Worm (Caenorhabditis elegans) whole organism, young adult: ENCODE data around the gene K12H4.7.
A peak's percentile ranks its signal among the peaks of the same experiment; 100 is the strongest.

Experiments
- B0019.2 ChIP-seq: fragments of 200-800 bp; sonication (Bioruptor generic); conservative IDR thresholded peaks from 2 replicates; pipeline ENCODE4 v1.3.6; 2022; ENCODE audit warnings: missing genetic modification reagents, missing genetic modification characterization, missing compliant biosample characterization
- B0261.1 ChIP-seq: sonication (generic microtip); optimal IDR thresholded peaks from 2 replicates; lab custom pipeline; 2016; ENCODE audit warnings: mild to moderate bottlenecking, missing genetic modification characterization, moderate library complexity, missing compliant biosample characterization
- B0336.3 ChIP-seq: fragments of 200-800 bp; sonication (Bioruptor generic); IDR thresholded peaks from 2 replicates; pipeline ENCODE4 v1.3.6; 2022; ENCODE audit warnings: missing genetic modification characterization, missing compliant biosample characterization
- F10E7.11 ChIP-seq: sonication (generic microtip); optimal IDR thresholded peaks from 2 replicates; lab custom pipeline; 2017; ENCODE audit warnings: mild to moderate bottlenecking, missing genetic modification characterization, moderate library complexity, missing compliant biosample characterization
- F23B12.7 ChIP-seq: sonication (generic microtip); optimal IDR thresholded peaks from 2 replicates; lab custom pipeline; 2017; ENCODE audit warnings: missing genetic modification characterization, mild to moderate bottlenecking, missing compliant biosample characterization, antibody characterized with exemption, moderate library complexity; ENCODE audit not compliant: insufficient read depth
- F37B4.10 ChIP-seq: fragments of 200-800 bp; sonication (Bioruptor generic); IDR thresholded peaks from 2 replicates; pipeline ENCODE4 v1.3.6; 2022; ENCODE audit warnings: missing genetic modification characterization, missing compliant biosample characterization
- F57A8.1 ChIP-seq: fragments of 200-800 bp; sonication (Bioruptor generic); optimal IDR thresholded peaks from 2 replicates; lab custom pipeline; 2018; ENCODE audit warnings: mild to moderate bottlenecking, missing genetic modification characterization, moderate library complexity, missing compliant biosample characterization
- K11D2.4 ChIP-seq: fragments of 200-800 bp; sonication (Bioruptor generic); IDR thresholded peaks from 2 replicates; pipeline ENCODE4 v1.3.6; 2022; ENCODE audit warnings: missing genetic modification reagents, missing genetic modification characterization, missing compliant biosample characterization
- Y53G8AR.9 ChIP-seq: fragments of 200-800 bp; sonication (Bioruptor generic); conservative IDR thresholded peaks from 2 replicates; pipeline ENCODE4 v1.3.6; 2022; ENCODE audit warnings: missing genetic modification reagents, missing genetic modification characterization, missing compliant biosample characterization
- Y95B8A.8 ChIP-seq: fragments of 200-800 bp; sonication (Bioruptor generic); IDR thresholded peaks from 2 replicates; pipeline ENCODE4 v1.3.6; 2022; ENCODE audit warnings: missing genetic modification reagents, missing genetic modification characterization, missing compliant biosample characterization
- ZK185.1 ChIP-seq: sonication (generic microtip); optimal IDR thresholded peaks from 2 replicates; lab custom pipeline; 2016; ENCODE audit warnings: mild to moderate bottlenecking, missing genetic modification characterization, missing compliant biosample characterization; ENCODE audit not compliant: poor library complexity, severe bottlenecking
- akir-1 ChIP-seq: fragments of 200-800 bp; sonication (Bioruptor generic); optimal IDR thresholded peaks from 2 replicates; lab custom pipeline; 2018; ENCODE audit warnings: mild to moderate bottlenecking, missing genetic modification characterization, moderate library complexity, missing compliant biosample characterization
- ama-1 ChIP-seq, 3 experiments: fragments of 150-350 bp in 1 of 3; sonication (generic microtip) in 2 of 3; optimal IDR thresholded peaks; 2 replicates each; lab custom pipeline; 2014 to 2018; ENCODE audit warnings: missing biosample characterization in 2 of 3, missing genetic modification characterization in 2 of 3, missing genetic modification reagents in 2 of 3
- aptf-2 ChIP-seq: fragments of 200-800 bp; sonication (Bioruptor generic); conservative IDR thresholded peaks from 2 replicates; pipeline ENCODE4 v1.3.6; 2022; ENCODE audit warnings: missing genetic modification reagents, missing genetic modification characterization, missing compliant biosample characterization
- atf-7 ChIP-seq: sonication (generic microtip); optimal IDR thresholded peaks from 2 replicates; lab custom pipeline; 2017; ENCODE audit warnings: mild to moderate bottlenecking, missing genetic modification characterization, missing compliant biosample characterization
- attf-6 ChIP-seq: fragments of 200-800 bp; sonication (Bioruptor generic); IDR thresholded peaks from 2 replicates; pipeline ENCODE4 v1.3.6; 2022; ENCODE audit warnings: missing genetic modification reagents, missing genetic modification characterization, missing compliant biosample characterization
- bed-1 ChIP-seq: fragments of 200-800 bp; sonication (Bioruptor generic); IDR thresholded peaks from 2 replicates; pipeline ENCODE4 v1.3.6; 2022; ENCODE audit warnings: missing genetic modification reagents, missing genetic modification characterization, missing compliant biosample characterization
- bed-2 ChIP-seq: fragments of 200-800 bp; sonication (Bioruptor generic); IDR thresholded peaks from 2 replicates; pipeline ENCODE4 v1.3.6; 2022; ENCODE audit warnings: missing genetic modification reagents, missing genetic modification characterization, missing compliant biosample characterization
- cebp-1 ChIP-seq, 2 experiments: fragments of 200-800 bp in 1 of 2; sonication (Bioruptor generic) in 1 of 2; sonication (generic microtip) in 1 of 2; IDR thresholded peaks in 1 of 2; optimal IDR thresholded peaks in 1 of 2; 2 replicates each; pipeline versions ENCODE4 v1.3.6 to Lab custom; 2017 to 2022; ENCODE audit warnings: missing compliant biosample characterization in 2 of 2, missing genetic modification characterization in 2 of 2, mild to moderate bottlenecking in 1 of 2, missing genetic modification reagents in 1 of 2, moderate library complexity in 1 of 2
- cebp-2 ChIP-seq: fragments of 200-800 bp; sonication (Bioruptor generic); IDR thresholded peaks from 2 replicates; pipeline ENCODE4 v1.3.6; 2022; ENCODE audit warnings: missing genetic modification characterization, missing compliant biosample characterization
- ceh-27 ChIP-seq: fragments of 200-800 bp; sonication (Bioruptor generic); optimal IDR thresholded peaks from 2 replicates; lab custom pipeline; 2018; ENCODE audit warnings: mild to moderate bottlenecking, missing genetic modification characterization, moderate library complexity, missing compliant biosample characterization
- ceh-40 ChIP-seq: fragments of 200-800 bp; sonication (Bioruptor generic); IDR thresholded peaks from 2 replicates; pipeline ENCODE4 v1.3.6; 2022; ENCODE audit warnings: missing genetic modification characterization, missing compliant biosample characterization
- dox-1 ChIP-seq: fragments of 200-800 bp; sonication (Bioruptor generic); IDR thresholded peaks from 2 replicates; pipeline ENCODE4 v1.3.6; 2022; ENCODE audit warnings: missing genetic modification reagents, missing genetic modification characterization, missing compliant biosample characterization
- dpl-1 ChIP-seq: fragments of 150-350 bp; optimal IDR thresholded peaks from 2 replicates; lab custom pipeline; 2014; ENCODE audit warnings: missing biosample characterization, missing genetic modification reagents, missing genetic modification characterization
- efl-1 ChIP-seq: fragments of 150-350 bp; optimal IDR thresholded peaks from 2 replicates; lab custom pipeline; 2014; ENCODE audit warnings: missing biosample characterization, missing genetic modification reagents, missing genetic modification characterization
- fkh-3 ChIP-seq: sonication (generic microtip); optimal IDR thresholded peaks from 2 replicates; lab custom pipeline; 2016; ENCODE audit warnings: mild to moderate bottlenecking, missing genetic modification characterization, missing compliant biosample characterization
- hlh-26 ChIP-seq: fragments of 200-800 bp; sonication (Bioruptor generic); conservative IDR thresholded peaks from 2 replicates; pipeline ENCODE4 v1.3.6; 2022; ENCODE audit warnings: missing genetic modification reagents, missing genetic modification characterization, missing compliant biosample characterization
- lin-26 ChIP-seq: fragments of 200-800 bp; sonication (Bioruptor generic); IDR thresholded peaks from 2 replicates; pipeline ENCODE4 v1.3.6; 2022; ENCODE audit warnings: missing genetic modification reagents, missing genetic modification characterization, missing compliant biosample characterization
- lsy-27 ChIP-seq: sonication (generic microtip); optimal IDR thresholded peaks from 2 replicates; lab custom pipeline; 2017; ENCODE audit warnings: missing genetic modification characterization, mild to moderate bottlenecking, missing compliant biosample characterization, antibody characterized with exemption, missing genotype, borderline replicate concordance; ENCODE audit not compliant: insufficient read depth
- madf-6 ChIP-seq: fragments of 200-800 bp; sonication (Bioruptor generic); IDR thresholded peaks from 2 replicates; pipeline ENCODE4 v1.3.6; 2022; ENCODE audit warnings: missing genetic modification reagents, missing genetic modification characterization, missing compliant biosample characterization
- madf-8 ChIP-seq: fragments of 200-800 bp; sonication (Bioruptor generic); conservative IDR thresholded peaks from 2 replicates; pipeline ENCODE4 v1.3.6; 2022; ENCODE audit warnings: missing genetic modification reagents, missing genetic modification characterization, missing compliant biosample characterization
- mcd-1 ChIP-seq: fragments of 200-800 bp; sonication (Bioruptor generic); IDR thresholded peaks from 2 replicates; pipeline ENCODE4 v1.3.6; 2022; ENCODE audit warnings: missing genetic modification reagents, missing genetic modification characterization, missing compliant biosample characterization
- mel-28 ChIP-seq: sonication (generic microtip); optimal IDR thresholded peaks from 2 replicates; lab custom pipeline; 2016; ENCODE audit warnings: borderline replicate concordance, mild to moderate bottlenecking, missing genetic modification characterization, missing compliant biosample characterization
- nfya-2 ChIP-seq: fragments of 200-800 bp; sonication (Bioruptor generic); IDR thresholded peaks from 2 replicates; pipeline ENCODE4 v1.3.6; 2022; ENCODE audit warnings: missing genetic modification reagents, missing genetic modification characterization, missing compliant biosample characterization
- nfyb-1 ChIP-seq: fragments of 200-800 bp; sonication (Bioruptor generic); IDR thresholded peaks from 2 replicates; pipeline ENCODE4 v1.3.6; 2022; ENCODE audit warnings: missing genetic modification reagents, missing genetic modification characterization, missing compliant biosample characterization
- nhr-179 ChIP-seq: sonication (generic microtip); optimal IDR thresholded peaks from 2 replicates; lab custom pipeline; 2016; ENCODE audit warnings: mild to moderate bottlenecking, missing genetic modification characterization, missing compliant biosample characterization
- nhr-27 ChIP-seq: fragments of 200-800 bp; sonication (Bioruptor generic); optimal IDR thresholded peaks from 2 replicates; lab custom pipeline; 2018; ENCODE audit warnings: mild to moderate bottlenecking, missing genetic modification characterization, moderate library complexity, missing compliant biosample characterization
- nhr-90 ChIP-seq: sonication (generic microtip); optimal IDR thresholded peaks from 2 replicates; lab custom pipeline; 2016; ENCODE audit warnings: missing genotype, mild to moderate bottlenecking, missing genetic modification characterization, missing compliant biosample characterization
- sdz-38 ChIP-seq: sonication (generic microtip); optimal IDR thresholded peaks from 2 replicates; lab custom pipeline; 2016; ENCODE audit warnings: missing genotype, missing genetic modification characterization, missing compliant biosample characterization
- snpc-1.1 ChIP-seq: sonication (generic microtip); optimal IDR thresholded peaks from 2 replicates; lab custom pipeline; 2017; ENCODE audit warnings: missing genetic modification characterization, mild to moderate bottlenecking, missing compliant biosample characterization, antibody characterized with exemption, moderate library complexity, missing genotype, missing genetic modification reagents; ENCODE audit not compliant: insufficient read depth
- snpc-1.3 ChIP-seq: sonication (generic microtip); optimal IDR thresholded peaks from 2 replicates; lab custom pipeline; 2017; ENCODE audit warnings: missing genetic modification characterization, mild to moderate bottlenecking, missing compliant biosample characterization, antibody characterized with exemption, moderate library complexity, missing genotype, missing genetic modification reagents; ENCODE audit not compliant: insufficient read depth
- tbp1 ChIP-seq: fragments of 200-800 bp; sonication (Bioruptor generic); optimal IDR thresholded peaks from 2 replicates; lab custom pipeline; 2018; ENCODE audit warnings: mild to moderate bottlenecking, missing genetic modification characterization, missing compliant biosample characterization
- unc-130 ChIP-seq: sonication (generic microtip); optimal IDR thresholded peaks from 2 replicates; lab custom pipeline; 2016; ENCODE audit warnings: missing genetic modification reagents, missing genetic modification characterization, missing compliant biosample characterization
- unc-62 ChIP-seq: fragments of 150-350 bp; optimal IDR thresholded peaks from 2 replicates; lab custom pipeline; 2014; ENCODE audit warnings: missing biosample characterization, missing genetic modification reagents, missing genetic modification characterization
- zfh-2 ChIP-seq: fragments of 200-800 bp; sonication (Bioruptor generic); conservative IDR thresholded peaks from 2 replicates; pipeline ENCODE4 v1.3.6; 2022; ENCODE audit warnings: missing genetic modification reagents, missing genetic modification characterization, missing compliant biosample characterization
- ztf-22 ChIP-seq: fragments of 200-800 bp; sonication (Bioruptor generic); optimal IDR thresholded peaks from 2 replicates; lab custom pipeline; 2018; ENCODE audit warnings: mild to moderate bottlenecking, missing genetic modification characterization, moderate library complexity, missing compliant biosample characterization
- ztf-6 ChIP-seq: fragments of 200-800 bp; sonication (Bioruptor generic); IDR thresholded peaks from 2 replicates; pipeline ENCODE4 v1.3.6; 2022; ENCODE audit warnings: missing genetic modification reagents, missing genetic modification characterization, missing compliant biosample characterization

K12H4.7 gene

DNA sequence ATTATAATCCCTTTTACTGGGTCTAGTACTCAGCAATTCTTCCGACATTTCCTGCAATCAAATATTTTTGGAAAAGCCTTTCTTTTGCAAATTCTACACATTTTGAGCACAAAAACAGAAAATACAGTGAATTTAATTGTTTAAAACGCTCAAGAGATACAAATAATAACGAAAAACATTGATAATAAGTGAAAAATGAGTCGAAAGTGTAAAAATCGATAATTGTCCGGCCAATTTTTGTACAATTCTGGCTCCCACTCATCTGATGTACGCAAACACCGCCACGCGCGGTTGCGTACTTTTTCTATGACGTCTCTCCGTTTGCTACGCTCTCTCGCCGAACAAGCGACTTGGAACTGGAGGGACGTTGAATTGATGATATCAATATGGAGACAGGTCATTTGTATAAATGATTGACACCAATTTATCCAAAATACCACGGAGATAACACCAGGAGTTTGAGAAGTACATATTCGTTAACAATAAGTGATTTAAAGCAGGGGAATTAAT is 30.0 kb downstream of the K12H4.7 start, which contains the start of gene lin-36 (continued):
- TF ChIP-seq B0261.1 (tag; lab: Kevin White, UChicago) (no peak), unc-62 (no peak), Y95B8A.8 (GFP tag; lab: Robert Waterston, UW) (no peak), nhr-90 (no peak), bed-1 (GFP tag; lab: Robert Waterston, UW) (no peak), nhr-27 (tag; lab: Kevin White, UChicago) (no peak), ztf-6 (no peak), B0336.3 (GFP tag; lab: Robert Waterston, UW) (0 out of 2 replicates have a peak, but pooled peaks have one; percentile 21), B0019.2 (no peak), Y53G8AR.9 (GFP tag; lab: Robert Waterston, UW) (no peak), mel-28 (no peak), sdz-38 (tag; lab: Kevin White, UChicago) (no peak), lin-26 (no peak), mcd-1 (GFP tag; lab: Robert Waterston, UW) (peak; percentile 68), attf-6 (no peak), F23B12.7 (tag; lab: Kevin White, UChicago) (peak; percentile 68), ceh-27 (GFP tag; lab: Kevin White, UChicago) (peak; percentile 73), efl-1 (GFP tag; lab: Kevin White, UChicago) (peak; percentile 14), akir-1 (GFP tag; lab: Kevin White, UChicago) (no peak), fkh-3 (tag; lab: Kevin White, UChicago) (no peak), nhr-179 (tag; lab: Kevin White, UChicago) (no peak), lsy-27 (tag; lab: Kevin White, UChicago) (no peak), nfya-2 (GFP tag; lab: Robert Waterston, UW) (no peak), bed-2 (GFP tag; lab: Robert Waterston, UW) (no peak), dox-1 (GFP tag; lab: Robert Waterston, UW) (peak; percentile 78), snpc-1.1 (tag; lab: Kevin White, UChicago) (no peak), cebp-2 (GFP tag; lab: Robert Waterston, UW) (no peak), aptf-2 (GFP tag; lab: Robert Waterston, UW) (no peak), ceh-40 (GFP tag; lab: Robert Waterston, UW) (no peak), cebp-1 (GFP tag; IDR thresholded peaks at IDR 0.05; lab: Robert Waterston, UW) (no peak), cebp-1 (tag; optimal IDR thresholded peaks at IDR 0.05; lab: Kevin White, UChicago) (peak; percentile 58), madf-6 (GFP tag; lab: Robert Waterston, UW) (peak; percentile 38; the same call in 1 of the 2 replicates), F10E7.11 (tag; lab: Kevin White, UChicago) (no peak), hlh-26 (no peak), madf-8 (GFP tag; lab: Robert Waterston, UW) (no peak; the same call in 1 of the 2 replicates), F57A8.1 (no peak)

DNA sequence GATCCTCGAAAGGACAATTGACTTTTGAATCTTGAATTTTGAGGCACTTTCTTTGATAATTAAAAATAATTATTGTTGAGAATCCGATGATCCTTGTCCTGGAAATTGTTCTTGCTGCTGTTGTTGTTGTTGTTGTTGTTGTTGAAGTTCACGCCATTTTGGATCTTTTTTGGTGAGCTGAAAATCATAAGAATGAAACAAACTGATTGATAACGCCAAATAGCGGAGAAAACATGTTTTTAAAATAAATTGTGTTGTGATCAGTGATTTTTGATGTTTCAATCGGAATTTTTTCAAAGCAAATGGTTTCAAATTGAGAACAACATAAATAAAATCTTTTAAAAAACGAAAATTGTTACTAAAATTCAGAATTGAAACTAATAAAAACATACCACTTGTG is 33.8 kb downstream of the K12H4.7 start:
- TF ChIP-seq K11D2.4, result no peak
- no peak for TF ChIP-seq lin-26
- no peak for TF ChIP-seq ZK185.1
- no peak for TF ChIP-seq snpc-1.3 (tag; lab: Kevin White, UChicago)
- TF ChIP-seq ztf-22 (GFP tag; lab: Kevin White, UChicago), result no peak
- TF ChIP-seq nfyb-1, result no peak
- no peak for TF ChIP-seq atf-7 (tag; lab: Kevin White, UChicago)
- no peak for TF ChIP-seq lsy-27 (tag; lab: Kevin White, UChicago)
- no peak for TF ChIP-seq ama-1 (optimal IDR thresholded peaks at IDR 0.05; lab: Kevin White, UChicago)
- no peak for TF ChIP-seq ama-1 (GFP tag; optimal IDR thresholded peaks at IDR 0.05; lab: Kevin White, UChicago)
- TF ChIP-seq efl-1 (GFP tag; lab: Kevin White, UChicago), result no peak
- TF ChIP-seq dpl-1 (GFP tag; lab: Kevin White, UChicago), result no peak
- no peak for TF ChIP-seq F37B4.10 (GFP tag; lab: Robert Waterston, UW)
- TF ChIP-seq tbp1, result no peak
- no peak for TF ChIP-seq zfh-2 (GFP tag; lab: Robert Waterston, UW)
- no peak for TF ChIP-seq unc-130 (GFP tag; lab: Kevin White, UChicago)
- TF ChIP-seq unc-62, result no peak
